Fruit fly (Drosophila melanogaster) whole organism, pupa: ENCODE measurements around the gene TTLL5.

Experiments
- CG10348 ChIP-seq: fragments of 200-800 bp; sonication (Bioruptor generic); IDR thresholded peaks from 2 replicates; pipeline ENCODE4 v1.3.6; 2022; ENCODE audit warnings: missing biosample characterization, missing genetic modification characterization
- CG4496 ChIP-seq: fragments of 200-800 bp; sonication (Bioruptor generic); IDR thresholded peaks from 3 replicates; pipeline ENCODE4 v1.3.6; 2022; ENCODE audit warnings: missing biosample characterization, missing genetic modification characterization
- CG8159 ChIP-seq: fragments of 200-800 bp; sonication (Bioruptor generic); optimal IDR thresholded peaks from 3 replicates; lab custom pipeline; 2018; ENCODE audit warnings: missing biosample characterization, mild to moderate bottlenecking, missing genetic modification characterization, moderate library complexity
- EcR ChIP-seq: fragments of 200-800 bp; sonication (Bioruptor generic); optimal IDR thresholded peaks from 3 replicates; lab custom pipeline; 2019; ENCODE audit warnings: missing biosample characterization, missing genetic modification characterization, mild to moderate bottlenecking, moderate library complexity, missing genetic modification reagents

- TF ChIP-seq CG8159 (tag; lab: Kevin White, UChicago) (no peak), CG10348 (GFP tag; lab: Robert Waterston, UW) (no peak), CG4496 (no peak), EcR (GFP tag; lab: Kevin White, UChicago) (no peak)
Observed at dm6 chr3R:25108932-25109331, 13.8 kb downstream of the TTLL5 start, which contains the start of gene CG34027.
